Fruit fly (Drosophila melanogaster) whole organism, embryonic: ENCODE measurements around the gene Duox.

ENCODE experiments used
- CG4707 ChIP-seq: fragments of 200-800 bp; sonication (Bioruptor generic); optimal IDR thresholded peaks from 2 replicates; lab custom pipeline; 2018; ENCODE audit warnings: missing biosample characterization, mild to moderate bottlenecking, missing genetic modification characterization, moderate library complexity
- crp ChIP-seq, 2 experiments: fragments of 200-800 bp; sonication (Bioruptor generic); optimal IDR thresholded peaks; 2 replicates in 1 of 2; 3 replicates in 1 of 2; lab custom pipeline; 2017; ENCODE audit warnings: missing biosample characterization in 2 of 2, missing genetic modification characterization in 2 of 2, mild to moderate bottlenecking in 1 of 2, moderate library complexity in 1 of 2
- pan ChIP-seq, 4 experiments: fragments of >200 bp in 3 of 4; fragments of 200-800 bp in 1 of 4; sonication (Bioruptor generic) in 1 of 4; optimal IDR thresholded peaks in 3 of 4; IDR thresholded peaks in 1 of 4; 2 replicates each; pipeline versions ENCODE4 v1.3.6 to Lab custom; 2017 to 2022; ENCODE audit warnings: missing biosample characterization in 2 of 4, missing genetic modification characterization in 2 of 4, mixed read lengths in 1 of 4
- yki ChIP-seq: fragments of >200 bp; optimal IDR thresholded peaks from 3 replicates; lab custom pipeline; 2018

dm6 chr2L:2861140-2861884 lies 31.3 kb upstream of the Duox start:
- TF ChIP-seq yki (no peak), crp (GFP tag; optimal IDR thresholded peaks at IDR 0.05; lab: Kevin White, UChicago) (no peak), CG4707 (GFP tag; lab: Kevin White, UChicago) (peak; percentile 43), pan (optimal IDR thresholded peaks at IDR 0.05; lab: Kevin White, UChicago) (no peak), pan (GFP tag; optimal IDR thresholded peaks at IDR 0.05 in 1 of 2, IDR thresholded peaks at IDR 0.05 in 1 of 2) (no peak)
